Worm (Caenorhabditis elegans): ENCODE results near the gene clec-137.

clec-137 gene

ce11 chrII:4603035-4603434 is 14.9 kb downstream of the clec-137 start, which contains the start of gene F35D11.4 (continued):
- TF ChIP-seq egrh-3 (GFP tag; IDR thresholded peaks at IDR 0.05) (peak; percentile 46; the same call in 1 of the 2 replicates), gei-17 (GFP tag; optimal IDR thresholded peaks at IDR 0.05) (no peak), madf-6 (GFP tag; IDR thresholded peaks at IDR 0.05) (peak; percentile 93), nfyb-1 (GFP tag; IDR thresholded peaks at IDR 0.05) (no peak), egl-44 (GFP tag; IDR thresholded peaks at IDR 0.05) (no peak), madf-3 (GFP tag; IDR thresholded peaks at IDR 0.05) (no peak), ceh-91 (GFP tag; IDR thresholded peaks at IDR 0.05) (peak; percentile 43; the same call in 1 of the 2 replicates), ekl-4 (GFP tag; IDR thresholded peaks at IDR 0.05) (0 out of 2 replicates have a peak, but pooled peaks have one; percentile 12), hmg-1.2 (GFP tag; IDR thresholded peaks at IDR 0.05) (peak; percentile 46), rec-8 (tag; optimal IDR thresholded peaks at IDR 0.05) (peak; percentile 47 to 61), nhr-179 (tag; optimal IDR thresholded peaks at IDR 0.05) (no peak), K12H6.12 (tag; optimal IDR thresholded peaks at IDR 0.05) (peak; percentile 52), ztf-25 (GFP tag; IDR thresholded peaks at IDR 0.05) (no peak), madf-10 (tag; optimal IDR thresholded peaks at IDR 0.05) (peak; percentile 69), K11D2.4 (GFP tag; IDR thresholded peaks at IDR 0.05) (peak; percentile 59; the same call in 1 of the 2 replicates), C17E4.6 (GFP tag; IDR thresholded peaks at IDR 0.05) (no peak), B0261.1 (tag; optimal IDR thresholded peaks at IDR 0.05) (no peak), ztf-26 (tag; optimal IDR thresholded peaks at IDR 0.05) (no peak), dpff-1 (tag; optimal IDR thresholded peaks at IDR 0.05) (no peak), sptf-2 (GFP tag; optimal IDR thresholded peaks at IDR 0.05) (no peak), him-1 (tag; optimal IDR thresholded peaks at IDR 0.05) (peak; percentile 73), somi-1 (GFP tag; optimal IDR thresholded peaks at IDR 0.05) (no peak), Y67H2A.10 (GFP tag; conservative IDR thresholded peaks at IDR 0.05) (0 out of 2 replicates have a peak, but pooled peaks have one; percentile 21), F57C9.4 (tag; optimal IDR thresholded peaks at IDR 0.05) (no peak), Y53F4B.3 (GFP tag; IDR thresholded peaks at IDR 0.05) (no peak), nhr-27 (tag; optimal IDR thresholded peaks at IDR 0.05) (no peak), ZK185.1 (tag; optimal IDR thresholded peaks at IDR 0.05; ENCODE audit: poor library complexity, severe bottlenecking) (peak; percentile 92), rcor-1 (GFP tag; IDR thresholded peaks at IDR 0.05) (peak; percentile 40; the same call in 1 of the 2 replicates), F23B12.7 (tag; optimal IDR thresholded peaks at IDR 0.05; ENCODE audit: insufficient read depth) (peak; percentile 31), F39B2.1 (GFP tag; IDR thresholded peaks at IDR 0.05) (no peak), dox-1 (GFP tag; IDR thresholded peaks at IDR 0.05) (no peak), mxl-1 (tag; optimal IDR thresholded peaks at IDR 0.05) (no peak), F22D6.2 (tag; optimal IDR thresholded peaks at IDR 0.05) (peak; percentile 5), attf-5 (GFP tag; optimal IDR thresholded peaks at IDR 0.05) (peak; percentile 48), let-607 (tag; optimal IDR thresholded peaks at IDR 0.05) (peak in 1 of 2 experiments; percentile 46), dpl-1 (GFP tag; optimal IDR thresholded peaks at IDR 0.05) (peak; percentile 76), repo-1 (tag; optimal IDR thresholded peaks at IDR 0.05) (no peak), bed-1 (GFP tag; IDR thresholded peaks at IDR 0.05) (no peak), ceh-27 (GFP tag; optimal IDR thresholded peaks at IDR 0.05) (peak; percentile 85), lsl-1 (GFP tag; optimal IDR thresholded peaks at IDR 0.05) (peak; percentile 73), madf-8 (GFP tag; conservative IDR thresholded peaks at IDR 0.05) (peak; percentile 78), ceh-58 (GFP tag; IDR thresholded peaks at IDR 0.05) (no peak), bed-2 (GFP tag; IDR thresholded peaks at IDR 0.05) (peak; percentile 88), ztf-6 (GFP tag; IDR thresholded peaks at IDR 0.05) (no peak; the same call in 1 of the 2 replicates), sea-2 (GFP tag; IDR thresholded peaks at IDR 0.05) (no peak), attf-6 (GFP tag; IDR thresholded peaks at IDR 0.05) (no peak), tbp1 (GFP tag; optimal IDR thresholded peaks at IDR 0.05) (peak; percentile 48), mes-4 (tag; optimal IDR thresholded peaks at IDR 0.05) (no peak), hlh-12 (tag; optimal IDR thresholded peaks at IDR 0.05) (no peak)
